Worm (Caenorhabditis elegans) whole organism, L3 larva: Measurements from ENCODE around the gene K04G11.3.

Experiments used
- R02D3.7 ChIP-seq: fragments of 150-350 bp; optimal IDR thresholded peaks from 2 replicates; lab custom pipeline; 2014; ENCODE audit warnings: missing biosample characterization, missing genetic modification characterization
- ZK546.5 ChIP-seq: sonication (generic microtip); optimal IDR thresholded peaks from 2 replicates; lab custom pipeline; 2017; ENCODE audit warnings: missing biosample characterization, missing genetic modification characterization
- aly-2 ChIP-seq: fragments of 150-350 bp; optimal IDR thresholded peaks from 2 replicates; lab custom pipeline; 2014; ENCODE audit warnings: missing biosample characterization, missing genetic modification characterization
- ama-1 ChIP-seq: fragments of 150-350 bp; optimal IDR thresholded peaks from 2 replicates; lab custom pipeline; 2018
- ceh-16 ChIP-seq: sonication (generic microtip); optimal IDR thresholded peaks from 2 replicates; lab custom pipeline; 2017; ENCODE audit warnings: missing biosample characterization, missing genetic modification characterization
- ceh-28 ChIP-seq: fragments of 150-350 bp; optimal IDR thresholded peaks from 2 replicates; lab custom pipeline; 2014; ENCODE audit warnings: missing biosample characterization, missing genetic modification reagents, missing genetic modification characterization
- ceh-82 ChIP-seq: fragments of 150-350 bp; optimal IDR thresholded peaks from 2 replicates; lab custom pipeline; 2014; ENCODE audit warnings: missing biosample characterization, missing genetic modification characterization
- daf-12 ChIP-seq: fragments of 150-350 bp; optimal IDR thresholded peaks from 2 replicates; lab custom pipeline; 2014; ENCODE audit warnings: missing biosample characterization, missing genetic modification reagents, missing genetic modification characterization
- egl-27 ChIP-seq: sonication (generic microtip); optimal IDR thresholded peaks from 4 replicates; lab custom pipeline; 2017; ENCODE audit warnings: missing biosample characterization, missing genetic modification reagents, missing genetic modification characterization
- egl-5 ChIP-seq: fragments of 150-350 bp; optimal IDR thresholded peaks from 2 replicates; lab custom pipeline; 2017; ENCODE audit warnings: missing biosample characterization, missing genetic modification reagents, missing genetic modification characterization, inconsistent platforms
- elt-1 ChIP-seq: fragments of 150-350 bp; optimal IDR thresholded peaks from 2 replicates; lab custom pipeline; 2014; ENCODE audit warnings: missing biosample characterization, missing genetic modification characterization
- elt-2 ChIP-seq: sonication (generic microtip); optimal IDR thresholded peaks from 2 replicates; lab custom pipeline; 2016; ENCODE audit warnings: missing genetic modification reagents, mild to moderate bottlenecking, missing genetic modification characterization, missing compliant biosample characterization
- elt-3 ChIP-seq, 3 experiments: fragments of 150-350 bp in 1 of 3; sonication (generic microtip) in 2 of 3; optimal IDR thresholded peaks; 2 replicates in 2 of 3; 4 replicates in 1 of 3; lab custom pipeline; 2014 to 2017; ENCODE audit warnings: missing biosample characterization in 3 of 3, missing genetic modification characterization in 3 of 3
- eor-1 ChIP-seq, 2 experiments: fragments of 150-350 bp; optimal IDR thresholded peaks; 2 replicates each; lab custom pipeline; 2014 to 2018; ENCODE audit warnings: missing biosample characterization in 2 of 2, missing genetic modification characterization in 2 of 2
- fkh-2 ChIP-seq: fragments of 150-350 bp; optimal IDR thresholded peaks from 2 replicates; lab custom pipeline; 2014; ENCODE audit warnings: missing biosample characterization, missing genetic modification reagents, missing genetic modification characterization
- fos-1 ChIP-seq: fragments of 150-350 bp; optimal IDR thresholded peaks from 2 replicates; lab custom pipeline; 2014; ENCODE audit warnings: missing biosample characterization, missing genetic modification characterization
- hmg-11 ChIP-seq: sonication (generic microtip); optimal IDR thresholded peaks from 2 replicates; lab custom pipeline; 2016; ENCODE audit warnings: missing genetic modification characterization, missing compliant biosample characterization
- lin-15B ChIP-seq: fragments of 150-350 bp; optimal IDR thresholded peaks from 2 replicates; lab custom pipeline; 2014; ENCODE audit warnings: missing biosample characterization, missing genetic modification characterization
- lin-39 ChIP-seq: fragments of 150-350 bp; optimal IDR thresholded peaks from 2 replicates; lab custom pipeline; 2018; ENCODE audit warnings: missing biosample characterization, missing genetic modification reagents, missing genetic modification characterization
- lsy-12 ChIP-seq: sonication (generic microtip); optimal IDR thresholded peaks from 2 replicates; lab custom pipeline; 2016; ENCODE audit warnings: mild to moderate bottlenecking, missing genetic modification characterization, missing compliant biosample characterization
- nhr-11 ChIP-seq: fragments of 150-350 bp; optimal IDR thresholded peaks from 2 replicates; lab custom pipeline; 2014; ENCODE audit warnings: missing biosample characterization, missing genetic modification characterization
- nhr-25 ChIP-seq: sonication (generic microtip); optimal IDR thresholded peaks from 2 replicates; lab custom pipeline; 2017; ENCODE audit warnings: missing biosample characterization, missing genetic modification characterization
- nhr-43 ChIP-seq: sonication (generic microtip); optimal IDR thresholded peaks from 2 replicates; lab custom pipeline; 2016; ENCODE audit warnings: mild to moderate bottlenecking, missing genetic modification characterization, missing compliant biosample characterization; ENCODE audit not compliant: poor library complexity, severe bottlenecking
- nhr-67 ChIP-seq: fragments of 150-350 bp; optimal IDR thresholded peaks from 2 replicates; lab custom pipeline; 2014; ENCODE audit warnings: missing biosample characterization, missing genetic modification characterization
- nhr-76 ChIP-seq: fragments of 150-350 bp; sonication (generic microtip); optimal IDR thresholded peaks from 5 replicates; lab custom pipeline; 2014; ENCODE audit warnings: missing biosample characterization, missing genetic modification characterization
- nhr-77 ChIP-seq: fragments of 150-350 bp; optimal IDR thresholded peaks from 2 replicates; lab custom pipeline; 2014; ENCODE audit warnings: missing biosample characterization, missing genetic modification characterization
- pha-4 ChIP-seq: fragments of 150-350 bp; optimal IDR thresholded peaks from 2 replicates; lab custom pipeline; 2014; ENCODE audit warnings: missing biosample characterization, missing genetic modification reagents, missing genetic modification characterization
- pqm-1 ChIP-seq: fragments of 150-350 bp; optimal IDR thresholded peaks from 2 replicates; lab custom pipeline; 2017; ENCODE audit warnings: missing biosample characterization, missing genetic modification characterization, inconsistent platforms
- skn-1 ChIP-seq: fragments of 150-350 bp; optimal IDR thresholded peaks from 2 replicates; lab custom pipeline; 2014; ENCODE audit warnings: missing biosample characterization, missing genetic modification characterization
- snpc-4 ChIP-seq: fragments of 150-350 bp; optimal IDR thresholded peaks from 2 replicates; lab custom pipeline; 2014; ENCODE audit warnings: missing biosample characterization, missing genetic modification characterization
- tbx-2 ChIP-seq: sonication (generic microtip); optimal IDR thresholded peaks from 2 replicates; lab custom pipeline; 2016; ENCODE audit warnings: mild to moderate bottlenecking, missing genetic modification characterization, missing compliant biosample characterization
- unc-62 ChIP-seq: fragments of 150-350 bp; sonication (generic microtip); optimal IDR thresholded peaks from 4 replicates; lab custom pipeline; 2014; ENCODE audit warnings: missing biosample characterization, missing genetic modification reagents, missing genetic modification characterization
- zag-1 ChIP-seq: fragments of 150-350 bp; optimal IDR thresholded peaks from 2 replicates; lab custom pipeline; 2014; ENCODE audit warnings: missing biosample characterization, missing genetic modification characterization
- ztf-11 ChIP-seq: fragments of 150-350 bp; optimal IDR thresholded peaks from 2 replicates; lab custom pipeline; 2014; ENCODE audit warnings: missing biosample characterization, missing genetic modification characterization
- ztf-4 ChIP-seq: fragments of 150-350 bp; optimal IDR thresholded peaks from 2 replicates; lab custom pipeline; 2014; ENCODE audit warnings: missing biosample characterization, missing genetic modification characterization

Gene K04G11.3

DNA sequence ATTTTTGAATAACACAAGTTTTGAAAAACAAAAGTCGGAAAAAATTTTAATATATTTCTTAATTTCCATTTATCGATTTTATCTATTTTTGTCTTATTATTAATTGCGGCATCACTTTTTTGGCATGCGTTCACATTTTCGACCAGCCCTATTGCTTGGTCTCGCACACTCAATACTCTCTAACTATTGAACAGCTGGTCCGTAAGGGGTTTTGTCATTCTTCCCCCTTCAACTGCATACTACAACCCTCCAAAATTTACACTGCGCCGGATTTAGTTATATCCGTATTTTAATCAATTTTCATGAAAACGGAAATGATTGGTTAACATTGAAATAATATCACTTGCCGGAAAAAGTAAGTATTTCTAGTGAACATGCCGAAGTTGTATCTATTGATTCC is 20.1 kb downstream of the K04G11.3 start, which contains the start of gene C11H1.7:
Gene C11H1.7, plus strand, starts transcription at position 12 of the 400 bp plus-strand sequence.
- TF ChIP-seq lsy-12, result no peak
- no peak for TF ChIP-seq nhr-76 (tag; lab: Kevin White, UChicago)
- no peak for TF ChIP-seq elt-1 (tag; lab: Kevin White, UChicago)
- no peak for TF ChIP-seq skn-1 (tag; lab: Kevin White, UChicago)
- no peak for TF ChIP-seq pha-4 (tag; lab: Kevin White, UChicago)
- no peak for TF ChIP-seq tbx-2 (tag; lab: Kevin White, UChicago)
- TF ChIP-seq ztf-11 (tag; lab: Kevin White, UChicago), result no peak
- TF ChIP-seq ceh-28 (tag; lab: Kevin White, UChicago), result no peak
- no peak for TF ChIP-seq elt-2 (tag; lab: Kevin White, UChicago)
- no peak for TF ChIP-seq R02D3.7 (tag; lab: Kevin White, UChicago)
- TF ChIP-seq eor-1 (tag; optimal IDR thresholded peaks at IDR 0.05; lab: Kevin White, UChicago), result no peak
- TF ChIP-seq zag-1 (tag; lab: Kevin White, UChicago), result no peak
- TF ChIP-seq nhr-25, result no peak
- TF ChIP-seq hmg-11 (tag; lab: Kevin White, UChicago), result no peak
- no peak for TF ChIP-seq nhr-67 (tag; lab: Kevin White, UChicago)
- no peak for TF ChIP-seq pqm-1 (tag; lab: Kevin White, UChicago)
- TF ChIP-seq egl-5 (tag; lab: Kevin White, UChicago), result no peak
- no peak for TF ChIP-seq nhr-77 (tag; lab: Kevin White, UChicago)

DNA sequence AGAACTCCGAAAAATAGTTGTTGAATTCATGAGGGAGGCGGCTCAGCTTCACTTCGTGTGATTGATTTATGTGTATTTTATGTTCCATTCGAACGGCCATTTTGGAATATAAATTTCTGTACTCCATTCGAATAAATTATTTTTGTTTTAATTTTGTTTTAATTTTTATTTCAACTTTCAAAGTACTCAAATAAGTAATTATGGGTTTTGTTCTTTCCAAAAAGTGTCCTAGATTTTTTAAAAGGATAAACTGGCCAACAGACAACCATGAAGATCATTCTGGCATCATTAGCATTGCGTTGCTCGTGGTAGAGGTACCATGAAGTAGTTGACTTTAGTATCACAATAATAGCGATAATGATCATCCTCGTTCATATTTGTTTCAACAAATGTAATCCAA is 20.9 kb downstream of the K04G11.3 start:
- TF ChIP-seq egl-27 (tag; lab: Kevin White, UChicago), result no peak

DNA sequence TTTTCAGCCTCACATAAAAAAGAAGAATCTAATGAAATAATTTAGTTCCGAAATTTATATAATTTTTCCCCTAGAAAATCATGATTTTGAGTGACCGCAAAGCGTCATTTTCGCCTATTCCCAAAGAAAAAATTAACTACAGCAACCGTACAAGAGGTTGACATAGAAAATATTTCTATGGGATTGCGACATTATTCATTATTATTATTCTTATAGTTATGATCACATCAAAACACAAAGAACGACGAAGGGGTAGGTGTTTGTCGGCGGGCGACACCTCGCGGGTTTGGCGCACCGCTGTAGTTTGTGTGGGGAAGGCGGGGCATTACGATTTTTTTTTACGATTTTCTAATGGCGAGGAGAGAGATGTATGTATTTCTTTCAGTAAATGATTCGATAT is 23.2 kb downstream of the K04G11.3 start:
- TF ChIP-seq ceh-16 (tag; lab: Kevin White, UChicago), result no peak
- peak; percentile 88 for TF ChIP-seq snpc-4 (tag; lab: Kevin White, UChicago)

DNA sequence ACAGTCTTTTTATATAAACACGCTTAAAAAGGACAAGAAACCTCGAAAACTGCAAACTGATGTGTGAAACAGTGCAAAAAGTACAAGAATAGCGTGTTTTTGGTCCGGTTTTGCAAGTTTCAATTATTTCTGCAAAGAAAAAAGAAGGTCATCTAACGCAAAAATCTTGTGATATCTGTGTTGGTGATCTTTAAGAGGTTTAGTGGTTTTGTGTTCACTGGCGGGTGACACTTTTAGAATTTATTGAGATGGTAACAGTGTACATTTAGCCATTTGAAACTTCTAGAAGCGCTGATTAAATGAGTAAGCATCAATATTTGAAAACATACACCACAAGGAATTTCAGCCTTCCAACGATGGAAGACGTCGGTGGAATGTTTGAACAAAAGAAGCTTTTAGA is 24.7 kb downstream of the K04G11.3 start:
- TF ChIP-seq elt-1 (tag; lab: Kevin White, UChicago) (peak; percentile 43), nhr-25 (peak; percentile 56), ama-1 (lab: Kevin White, UChicago) (no peak)

DNA sequence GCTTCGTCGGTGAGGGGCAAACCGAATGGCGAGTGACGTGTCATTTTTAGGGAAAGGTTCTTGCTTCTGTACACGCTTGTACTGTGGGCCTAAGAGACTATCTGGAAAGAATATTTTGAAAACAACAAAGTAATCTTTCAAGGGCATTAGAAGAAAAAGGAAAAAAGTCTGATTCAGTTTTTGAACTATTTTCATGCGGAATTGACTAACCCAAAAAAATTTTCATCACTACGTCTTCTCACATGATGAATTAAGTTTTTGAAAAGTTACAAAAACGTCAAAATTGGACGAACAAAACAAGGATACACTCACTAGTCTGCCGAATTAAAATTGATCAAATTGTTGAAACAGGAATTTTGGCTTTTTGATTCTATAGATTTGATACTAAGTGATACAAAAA is 27.2 kb downstream of the K04G11.3 start, which contains the start of gene C11H1.9:
Gene C11H1.9, minus strand, starts transcription at position 101 of the 400 bp plus-strand sequence.
- TF ChIP-seq lin-39 (no peak), aly-2 (no peak), daf-12 (tag; lab: Kevin White, UChicago) (no peak), eor-1 (tag; optimal IDR thresholded peaks at IDR 0.05; lab: Kevin White, UChicago) (no peak), nhr-11 (tag; lab: Kevin White, UChicago) (no peak), lin-15B (tag; lab: Kevin White, UChicago) (no peak), tbx-2 (tag; lab: Kevin White, UChicago) (no peak), ama-1 (lab: Kevin White, UChicago) (no peak), fos-1 (no peak), ztf-4 (tag; lab: Kevin White, UChicago) (no peak), fkh-2 (tag; lab: Kevin White, UChicago) (no peak), ZK546.5 (no peak), nhr-43 (tag; lab: Kevin White, UChicago) (no peak), unc-62 (GFP tag; lab: Kevin White, UChicago) (no peak), egl-27 (tag; lab: Kevin White, UChicago) (no peak), pha-4 (tag; lab: Kevin White, UChicago) (no peak), elt-3 (tag; optimal IDR thresholded peaks at IDR 0.05; lab: Kevin White, UChicago) (no peak), ceh-82 (no peak), egl-5 (tag; lab: Kevin White, UChicago) (no peak), nhr-76 (tag; lab: Kevin White, UChicago) (no peak)
